Fruit fly (Drosophila melanogaster): ENCODE data around the gene CG12682.

CG12682 gene

dm6 chrX:4825674-4826073 is at the start of gene CG12682:
CG12682 (plus strand) TSS chrX:4825974.
- TF ChIP-seq ttk (optimal IDR thresholded peaks at IDR 0.05) (no peak), psq (optimal IDR thresholded peaks at IDR 0.05) (no peak), insv (optimal IDR thresholded peaks at IDR 0.05) (no peak), h (optimal IDR thresholded peaks at IDR 0.05) (no peak), Sin3A (optimal IDR thresholded peaks at IDR 0.05) (no peak), Myc (optimal IDR thresholded peaks at IDR 0.05) (no peak)

dm6 chrX:4777275-4777674 is 48.5 kb upstream of the CG12682 start, which contains the start of gene CG2871:
CG2871 (minus strand) TSS chrX:4777375.
- TF ChIP-seq psq (optimal IDR thresholded peaks at IDR 0.05) (no peak), ttk (optimal IDR thresholded peaks at IDR 0.05) (no peak), insv (optimal IDR thresholded peaks at IDR 0.05) (no peak), Sin3A (optimal IDR thresholded peaks at IDR 0.05) (no peak), Myc (optimal IDR thresholded peaks at IDR 0.05) (no peak), h (optimal IDR thresholded peaks at IDR 0.05) (no peak)

- TF ChIP-seq Myc (optimal IDR thresholded peaks at IDR 0.05) (no peak), psq (optimal IDR thresholded peaks at IDR 0.05) (no peak), insv (optimal IDR thresholded peaks at IDR 0.05) (no peak), Sin3A (optimal IDR thresholded peaks at IDR 0.05) (no peak), h (optimal IDR thresholded peaks at IDR 0.05) (no peak), ttk (optimal IDR thresholded peaks at IDR 0.05) (no peak)
Measured at dm6 chrX:4782689-4783088, 43.1 kb upstream of the CG12682 start, which contains the start of gene CG15471. CG15471 (minus strand) TSS chrX:4782789.

- TF ChIP-seq psq (optimal IDR thresholded peaks at IDR 0.05) (no peak), ttk (optimal IDR thresholded peaks at IDR 0.05) (no peak), h (optimal IDR thresholded peaks at IDR 0.05) (no peak), insv (optimal IDR thresholded peaks at IDR 0.05) (no peak), Sin3A (optimal IDR thresholded peaks at IDR 0.05) (no peak), Myc (optimal IDR thresholded peaks at IDR 0.05) (no peak)
Measured at dm6 chrX:4783775-4784174, 42.0 kb upstream of the CG12682 start, which contains the start of gene CG6978. CG6978 (plus strand) TSS chrX:4784075.

- no peak for TF ChIP-seq h (optimal IDR thresholded peaks at IDR 0.05)
- no peak for TF ChIP-seq Myc (optimal IDR thresholded peaks at IDR 0.05)
- TF ChIP-seq psq (optimal IDR thresholded peaks at IDR 0.05), result no peak
- no peak for TF ChIP-seq ttk (optimal IDR thresholded peaks at IDR 0.05)
- no peak for TF ChIP-seq insv (optimal IDR thresholded peaks at IDR 0.05)
- no peak for TF ChIP-seq Sin3A (optimal IDR thresholded peaks at IDR 0.05)
Measured at dm6 chrX:4804762-4805161, 21.0 kb upstream of the CG12682 start, which contains the start of gene CG2861. CG2861 (minus strand) TSS chrX:4804862.

dm6 chrX:4807826-4808225 is 17.9 kb upstream of the CG12682 start:
- TF ChIP-seq psq (optimal IDR thresholded peaks at IDR 0.05) (no peak), ttk (optimal IDR thresholded peaks at IDR 0.05) (no peak), insv (optimal IDR thresholded peaks at IDR 0.05) (no peak), Myc (optimal IDR thresholded peaks at IDR 0.05) (no peak), h (optimal IDR thresholded peaks at IDR 0.05) (no peak), Sin3A (optimal IDR thresholded peaks at IDR 0.05) (no peak)

dm6 chrX:4840548-4841098 is 14.8 kb downstream of the CG12682 start, which contains the start of gene CG42594:
CG42594 (plus strand) TSS chrX:4840833.
- TF ChIP-seq psq (optimal IDR thresholded peaks at IDR 0.05) (no peak), h (optimal IDR thresholded peaks at IDR 0.05) (no peak), Sin3A (optimal IDR thresholded peaks at IDR 0.05) (no peak)

- TF ChIP-seq Myc (optimal IDR thresholded peaks at IDR 0.05) (no peak), insv (optimal IDR thresholded peaks at IDR 0.05) (no peak), Sin3A (optimal IDR thresholded peaks at IDR 0.05) (no peak), ttk (optimal IDR thresholded peaks at IDR 0.05) (no peak), h (optimal IDR thresholded peaks at IDR 0.05) (no peak), psq (optimal IDR thresholded peaks at IDR 0.05) (no peak)
Measured at dm6 chrX:4849376-4849775, 23.6 kb downstream of the CG12682 start.

dm6 chrX:4860266-4860665 is 34.5 kb downstream of the CG12682 start:
- no peak for TF ChIP-seq insv (optimal IDR thresholded peaks at IDR 0.05)
- no peak for TF ChIP-seq Myc (optimal IDR thresholded peaks at IDR 0.05)
- no peak for TF ChIP-seq ttk (optimal IDR thresholded peaks at IDR 0.05)
- TF ChIP-seq psq (optimal IDR thresholded peaks at IDR 0.05), result no peak
- TF ChIP-seq h (optimal IDR thresholded peaks at IDR 0.05), result no peak
- no peak for TF ChIP-seq Sin3A (optimal IDR thresholded peaks at IDR 0.05)

- TF ChIP-seq h (optimal IDR thresholded peaks at IDR 0.05), result no peak
- no peak for TF ChIP-seq insv (optimal IDR thresholded peaks at IDR 0.05)
- no peak for TF ChIP-seq Myc (optimal IDR thresholded peaks at IDR 0.05)
- no peak for TF ChIP-seq psq (optimal IDR thresholded peaks at IDR 0.05)
- no peak for TF ChIP-seq Sin3A (optimal IDR thresholded peaks at IDR 0.05)
- no peak for TF ChIP-seq ttk (optimal IDR thresholded peaks at IDR 0.05)
Measured at dm6 chrX:4875370-4875769, 49.6 kb downstream of the CG12682 start, which contains the start of gene boil. boil (plus strand) TSS chrX:4875670.

Measured in Kc167 (cell line).